Fruit fly (Drosophila melanogaster) whole organism, embryonic: ENCODE results near the gene Tbca.
A peak's percentile ranks its signal among the peaks of the same experiment; 100 is the strongest.

ENCODE experiments used
- ATbp ChIP-seq: fragments of 200-800 bp; sonication (Bioruptor generic); optimal IDR thresholded peaks from 2 replicates; lab custom pipeline; 2017; ENCODE audit warnings: missing biosample characterization, mild to moderate bottlenecking, missing genetic modification characterization, missing genetic modification reagents
- Asciz ChIP-seq: fragments of 200-800 bp; sonication (Bioruptor generic); optimal IDR thresholded peaks from 2 replicates; lab custom pipeline; 2017; ENCODE audit warnings: missing biosample characterization, mild to moderate bottlenecking, missing genetic modification characterization, missing genetic modification reagents
- C15 ChIP-seq: fragments of 200-800 bp; sonication (Bioruptor generic); IDR thresholded peaks from 3 replicates; pipeline ENCODE4 v1.3.6; 2022; ENCODE audit warnings: missing biosample characterization, missing genetic modification characterization
- CG10147 ChIP-seq: fragments of 200-800 bp; sonication (Bioruptor generic); optimal IDR thresholded peaks from 2 replicates; lab custom pipeline; 2019; ENCODE audit warnings: missing biosample characterization, mild to moderate bottlenecking, missing genetic modification characterization, moderate library complexity
- CG10267 ChIP-seq: fragments of 200-800 bp; sonication (Bioruptor generic); optimal IDR thresholded peaks from 2 replicates; lab custom pipeline; 2018; ENCODE audit warnings: missing biosample characterization, mild to moderate bottlenecking, missing genetic modification characterization, moderate library complexity
- CG10431 ChIP-seq: fragments of 200-800 bp; sonication (Bioruptor generic); optimal IDR thresholded peaks from 3 replicates; lab custom pipeline; 2018; ENCODE audit warnings: missing biosample characterization, mild to moderate bottlenecking, missing genetic modification characterization
- CG14014 ChIP-seq: fragments of 200-800 bp; sonication (Bioruptor generic); IDR thresholded peaks from 2 replicates; pipeline ENCODE4 v1.3.6; 2022; ENCODE audit warnings: missing biosample characterization, missing genetic modification characterization
- CG31224 ChIP-seq: fragments of 200-800 bp; sonication (Bioruptor generic); IDR thresholded peaks from 2 replicates; pipeline ENCODE4 v1.3.6; 2022; ENCODE audit warnings: missing biosample characterization, missing genetic modification characterization
- CG3281 ChIP-seq: fragments of 200-800 bp; sonication (Bioruptor generic); optimal IDR thresholded peaks from 3 replicates; lab custom pipeline; 2017; ENCODE audit warnings: missing biosample characterization, mild to moderate bottlenecking, missing genetic modification characterization
- CG33213 ChIP-seq: fragments of 200-800 bp; sonication (Bioruptor generic); optimal IDR thresholded peaks from 3 replicates; lab custom pipeline; 2016; ENCODE audit warnings: missing biosample characterization, missing genetic modification characterization
- CG3407 ChIP-seq: fragments of 200-800 bp; sonication (Bioruptor generic); optimal IDR thresholded peaks from 2 replicates; lab custom pipeline; 2018; ENCODE audit warnings: missing biosample characterization, mild to moderate bottlenecking, missing genetic modification characterization
- CG42726 ChIP-seq: fragments of 200-800 bp; sonication (Bioruptor generic); IDR thresholded peaks from 2 replicates; pipeline ENCODE4 v1.3.6; 2022; ENCODE audit warnings: missing biosample characterization, missing genetic modification characterization; ENCODE audit not compliant: partially characterized antibody
- CG4617 ChIP-seq: fragments of 200-800 bp; sonication (Bioruptor generic); optimal IDR thresholded peaks from 3 replicates; lab custom pipeline; 2016; ENCODE audit warnings: missing biosample characterization, missing genetic modification characterization, borderline replicate concordance
- CG8089 ChIP-seq: fragments of 200-800 bp; sonication (Bioruptor generic); optimal IDR thresholded peaks from 3 replicates; lab custom pipeline; 2016; ENCODE audit warnings: missing biosample characterization, missing genetic modification characterization
- CG8290 ChIP-seq, 3 experiments: fragments of 200-800 bp; sonication (Bioruptor generic); optimal IDR thresholded peaks; 2 replicates each; lab custom pipeline; 2016 to 2019; ENCODE audit warnings: missing biosample characterization in 3 of 3, missing genetic modification characterization in 3 of 3, mild to moderate bottlenecking in 2 of 3, moderate library complexity in 1 of 3
- CG9215 ChIP-seq: fragments of 200-800 bp; sonication (Bioruptor generic); IDR thresholded peaks from 2 replicates; pipeline ENCODE4 v1.3.6; 2022; ENCODE audit warnings: missing biosample characterization, missing genetic modification characterization
- CkIIα-i1 ChIP-seq: fragments of 200-800 bp; sonication (Bioruptor generic); IDR thresholded peaks from 2 replicates; pipeline ENCODE4 v1.3.6; 2022; ENCODE audit warnings: missing biosample characterization, missing genetic modification characterization
- E2f2 ChIP-seq: fragments of 200-800 bp; sonication (Bioruptor generic); IDR thresholded peaks from 2 replicates; pipeline ENCODE4 v1.3.6; 2022; ENCODE audit warnings: missing biosample characterization, missing genetic modification characterization
- HLH4C ChIP-seq: fragments of 200-800 bp; sonication (Bioruptor generic); IDR thresholded peaks from 3 replicates; pipeline ENCODE4 v1.3.6; 2022; ENCODE audit warnings: missing biosample characterization, missing genetic modification characterization; ENCODE audit not compliant: partially characterized antibody
- Hr51 ChIP-seq, 2 experiments: fragments of 200-800 bp; sonication (Bioruptor generic); optimal IDR thresholded peaks; 2 replicates in 1 of 2; 3 replicates in 1 of 2; lab custom pipeline; 2016 to 2018; ENCODE audit warnings: missing biosample characterization in 2 of 2, missing genetic modification characterization in 2 of 2, mild to moderate bottlenecking in 1 of 2, moderate library complexity in 1 of 2
- Hr78 ChIP-seq, 2 experiments: fragments of 200-800 bp in 1 of 2; fragments of >200 bp in 1 of 2; sonication (Bioruptor generic) in 1 of 2; optimal IDR thresholded peaks; 2 replicates each; lab custom pipeline; 2017 to 2019; ENCODE audit warnings: missing biosample characterization in 2 of 2, missing genetic modification characterization in 2 of 2, mild to moderate bottlenecking in 1 of 2, moderate library complexity in 1 of 2
- MESR4 ChIP-seq: fragments of 200-800 bp; sonication (Bioruptor generic); optimal IDR thresholded peaks from 2 replicates; lab custom pipeline; 2018; ENCODE audit warnings: missing biosample characterization, mild to moderate bottlenecking, missing genetic modification characterization, moderate library complexity
- Med ChIP-seq: fragments of 200-800 bp; sonication (Bioruptor generic); peaks from one replicate; lab custom pipeline; 2016; ENCODE audit warnings: missing biosample characterization, missing genetic modification characterization, mild to moderate bottlenecking, inconsistent platforms, moderate library complexity
- Opbp ChIP-seq: fragments of 200-800 bp; sonication (Bioruptor generic); IDR thresholded peaks from 3 replicates; pipeline ENCODE4 v1.3.6; 2022; ENCODE audit warnings: missing biosample characterization, missing genetic modification characterization; ENCODE audit not compliant: partially characterized antibody
- Pdp1 ChIP-seq, 2 experiments: fragments of 200-800 bp; sonication (Bioruptor generic); optimal IDR thresholded peaks; 3 replicates each; lab custom pipeline; 2016; ENCODE audit warnings: missing biosample characterization in 2 of 2, missing genetic modification characterization in 2 of 2, mild to moderate bottlenecking in 1 of 2, moderate library complexity in 1 of 2
- Scr ChIP-seq: fragments of 200-800 bp; sonication (Bioruptor generic); IDR thresholded peaks from 2 replicates; pipeline ENCODE4 v1.3.6; 2022; ENCODE audit warnings: missing biosample characterization, missing genetic modification characterization; ENCODE audit not compliant: partially characterized antibody
- Sin3A ChIP-seq: fragments of >200 bp; optimal IDR thresholded peaks from 2 replicates; lab custom pipeline; 2018
- YL-1 ChIP-seq: fragments of 200-800 bp; sonication (Bioruptor generic); optimal IDR thresholded peaks from 3 replicates; lab custom pipeline; 2017; ENCODE audit warnings: missing biosample characterization, mild to moderate bottlenecking, missing genetic modification characterization
- ab ChIP-seq: fragments of 200-800 bp; sonication (Bioruptor generic); optimal IDR thresholded peaks from 2 replicates; lab custom pipeline; 2016; ENCODE audit warnings: missing biosample characterization, missing genetic modification characterization
- amos ChIP-seq: fragments of 200-800 bp; sonication (Bioruptor generic); IDR thresholded peaks from 2 replicates; pipeline ENCODE4 v1.3.6; 2022; ENCODE audit warnings: missing biosample characterization, missing genetic modification characterization; ENCODE audit not compliant: partially characterized antibody
- bigmax ChIP-seq: fragments of 200-800 bp; sonication (Bioruptor generic); optimal IDR thresholded peaks from 2 replicates; lab custom pipeline; 2018; ENCODE audit warnings: missing biosample characterization, mild to moderate bottlenecking, missing genetic modification characterization
- cg ChIP-seq: fragments of 200-800 bp; sonication (Bioruptor generic); optimal IDR thresholded peaks from 3 replicates; lab custom pipeline; 2019; ENCODE audit warnings: missing biosample characterization, mild to moderate bottlenecking, missing genetic modification characterization, moderate library complexity
- chinmo ChIP-seq: fragments of 200-800 bp; sonication (Bioruptor generic); IDR thresholded peaks from 4 replicates; pipeline ENCODE4 v1.3.6; 2022; ENCODE audit warnings: missing biosample characterization, missing genetic modification characterization; ENCODE audit not compliant: partially characterized antibody
- crp ChIP-seq, 2 experiments: fragments of 200-800 bp; sonication (Bioruptor generic); optimal IDR thresholded peaks; 2 replicates in 1 of 2; 3 replicates in 1 of 2; lab custom pipeline; 2017; ENCODE audit warnings: missing biosample characterization in 2 of 2, missing genetic modification characterization in 2 of 2, mild to moderate bottlenecking in 1 of 2, moderate library complexity in 1 of 2
- dmrt99B ChIP-seq: fragments of 200-800 bp; sonication (Bioruptor generic); optimal IDR thresholded peaks from 2 replicates; lab custom pipeline; 2018; ENCODE audit warnings: missing biosample characterization, mild to moderate bottlenecking, missing genetic modification characterization, moderate library complexity
- gfzf ChIP-seq: fragments of 200-800 bp; sonication (Bioruptor generic); optimal IDR thresholded peaks from 2 replicates; lab custom pipeline; 2016; ENCODE audit warnings: missing biosample characterization, mild to moderate bottlenecking, missing genetic modification characterization, moderate library complexity
- grau ChIP-seq: fragments of 200-800 bp; optimal IDR thresholded peaks from 3 replicates; lab custom pipeline; 2019; ENCODE audit warnings: missing biosample characterization, mild to moderate bottlenecking, missing genetic modification characterization, moderate library complexity
- hbn ChIP-seq: fragments of 200-800 bp; sonication (Bioruptor generic); IDR thresholded peaks from 2 replicates; pipeline ENCODE4 v1.3.6; 2022; ENCODE audit warnings: missing biosample characterization, missing genetic modification characterization; ENCODE audit not compliant: partially characterized antibody
- klu ChIP-seq: fragments of 200-800 bp; sonication (Bioruptor generic); IDR thresholded peaks from 2 replicates; pipeline ENCODE4 v1.3.6; 2022; ENCODE audit warnings: missing biosample characterization, missing genetic modification characterization
- kni ChIP-seq: fragments of 200-800 bp; sonication (Bioruptor generic); optimal IDR thresholded peaks from 3 replicates; lab custom pipeline; 2017; ENCODE audit warnings: mild to moderate bottlenecking, missing biosample characterization, missing genetic modification reagents, missing genetic modification characterization
- onecut ChIP-seq: fragments of 200-800 bp; sonication (Bioruptor generic); IDR thresholded peaks from 2 replicates; pipeline ENCODE4 v1.3.6; 2022; ENCODE audit warnings: missing biosample characterization, missing genetic modification characterization
- pfk ChIP-seq: fragments of 200-800 bp; sonication (Bioruptor generic); optimal IDR thresholded peaks from 2 replicates; lab custom pipeline; 2018; ENCODE audit warnings: missing biosample characterization, mild to moderate bottlenecking, missing genetic modification characterization, moderate library complexity
- pzg ChIP-seq: fragments of 200-800 bp; sonication (Bioruptor generic); optimal IDR thresholded peaks from 3 replicates; lab custom pipeline; 2018; ENCODE audit warnings: missing biosample characterization, mild to moderate bottlenecking, missing genetic modification characterization, moderate library complexity
- shn ChIP-seq: fragments of 200-800 bp; sonication (Bioruptor generic); optimal IDR thresholded peaks from 3 replicates; lab custom pipeline; 2016; ENCODE audit warnings: missing biosample characterization, missing genetic modification characterization
- tna ChIP-seq: fragments of 200-800 bp; sonication (Bioruptor generic); IDR thresholded peaks from 2 replicates; pipeline ENCODE4 v1.3.6; 2022; ENCODE audit warnings: missing biosample characterization, missing genetic modification characterization; ENCODE audit not compliant: partially characterized antibody
- trem ChIP-seq: fragments of 200-800 bp; optimal IDR thresholded peaks from 3 replicates; lab custom pipeline; 2019; ENCODE audit warnings: missing biosample characterization, mild to moderate bottlenecking, missing genetic modification characterization, moderate library complexity
- unc-4 ChIP-seq: fragments of 200-800 bp; sonication (Bioruptor generic); IDR thresholded peaks from 2 replicates; pipeline ENCODE4 v1.3.6; 2022; ENCODE audit warnings: missing biosample characterization, missing genetic modification characterization; ENCODE audit not compliant: partially characterized antibody

Gene Tbca

DNA sequence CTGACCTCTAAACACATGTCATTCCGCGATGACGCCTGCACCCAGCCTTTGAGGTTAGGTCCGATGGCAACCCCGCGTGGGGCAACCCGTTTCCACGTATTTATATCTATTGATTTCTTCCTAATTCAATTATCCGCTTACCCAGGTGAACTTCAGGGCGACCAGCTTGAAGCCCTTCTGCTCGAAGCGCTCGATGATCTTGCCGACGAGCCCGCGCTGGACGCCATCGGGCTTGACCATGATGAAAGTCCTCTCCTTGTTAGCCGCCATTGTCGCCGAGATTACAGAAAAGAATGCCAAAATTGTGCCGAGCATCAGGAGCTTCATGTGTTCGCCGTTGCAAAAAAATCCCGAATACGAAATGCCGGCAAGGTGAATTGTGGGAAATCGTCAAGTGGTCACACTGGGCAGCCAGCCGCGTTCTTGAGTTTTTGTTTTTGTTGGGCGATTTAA, 2.4 kb downstream of the Tbca start, which contains the start of gene awd:
Gene awd (minus strand): TSS at position 449 of the 453 bp plus-strand sequence.
- TF ChIP-seq tna (GFP tag; lab: Robert Waterston, UW) (peak; percentile 15; the same call in 1 of the 2 replicates), bigmax (GFP tag; lab: Kevin White, UChicago) (peak; percentile 95), CG31224 (GFP tag; lab: Robert Waterston, UW) (no peak), klu (GFP tag; lab: Robert Waterston, UW) (no peak), MESR4 (peak; percentile 89), CG4617 (GFP tag; lab: Kevin White, UChicago) (peak; percentile 48), onecut (GFP tag; lab: Robert Waterston, UW) (peak; percentile 75), CG9215 (GFP tag; lab: Robert Waterston, UW) (no peak), ab (GFP tag; lab: Kevin White, UChicago) (no peak), Hr78 (GFP tag; optimal IDR thresholded peaks at IDR 0.05; lab: Kevin White, UChicago) (no peak), unc-4 (0 out of 2 replicates have a peak, but pooled peaks have one; percentile 18), Asciz (GFP tag; lab: Kevin White, UChicago) (no peak), hbn (GFP tag; lab: Robert Waterston, UW) (0 out of 2 replicates have a peak, but pooled peaks have one; percentile 18), CG8290 (GFP tag; optimal IDR thresholded peaks at IDR 0.05; lab: Kevin White, UChicago) (no peak), CG8290 (tag; optimal IDR thresholded peaks at IDR 0.05; lab: Kevin White, UChicago) (peak in 1 of 2 experiments; percentile 40), CG10267 (tag; lab: Kevin White, UChicago) (peak; percentile 30), HLH4C (GFP tag; lab: Robert Waterston, UW) (0 out of 3 replicates have a peak, but pooled peaks have one; percentile 29), grau (peak; percentile 11), amos (GFP tag; lab: Robert Waterston, UW) (peak; percentile 25; the same call in 1 of the 2 replicates), ATbp (no peak), Pdp1 (GFP tag; optimal IDR thresholded peaks at IDR 0.05; lab: Kevin White, UChicago) (peak in 1 of 2 experiments; percentile 4), cg (GFP tag; lab: Kevin White, UChicago) (no peak), CG8089 (GFP tag; lab: Kevin White, UChicago) (no peak), CG10431 (no peak), Med (GFP tag; lab: Kevin White, UChicago) (peak; percentile 61), gfzf (peak; percentile 94), shn (no peak), CG3281 (GFP tag; lab: Kevin White, UChicago) (peak; percentile 34), CG33213 (peak; percentile 5), Hr51 (GFP tag; optimal IDR thresholded peaks at IDR 0.05; lab: Kevin White, UChicago) (no peak), chinmo (0 out of 4 replicates have a peak, but pooled peaks have one; percentile 44), C15 (no peak), dmrt99B (no peak), pzg (GFP tag; lab: Kevin White, UChicago) (peak; percentile 81), CG3407 (GFP tag; lab: Kevin White, UChicago) (no peak), Scr (GFP tag; lab: Robert Waterston, UW) (0 out of 2 replicates have a peak, but pooled peaks have one; percentile 10), crp (GFP tag; optimal IDR thresholded peaks at IDR 0.05; lab: Kevin White, UChicago) (peak in 1 of 2 experiments; percentile 28), CkIIα-i1 (GFP tag; lab: Robert Waterston, UW) (no peak), trem (tag; lab: Kevin White, UChicago) (peak; percentile 85), kni (no peak), Sin3A (lab: Kevin White, UChicago) (peak; percentile 20), Opbp (peak; percentile 19; the same call in 1 of the 3 replicates), CG10147 (GFP tag; lab: Kevin White, UChicago) (no peak), E2f2 (peak; percentile 74), CG42726 (peak; percentile 51; the same call in 1 of the 2 replicates), pfk (GFP tag; lab: Kevin White, UChicago) (peak; percentile 30), YL-1 (GFP tag; lab: Kevin White, UChicago) (peak; percentile 59), CG14014 (GFP tag; lab: Robert Waterston, UW) (no peak)
